Worm (Caenorhabditis elegans) whole organism, L4/young adult: Measurements from ENCODE around the gene folt-1.

Experiments
- W03F9.2 ChIP-seq: fragments of 150-350 bp; optimal IDR thresholded peaks from 2 replicates; lab custom pipeline; 2014; ENCODE audit warnings: missing biosample characterization, missing genetic modification characterization
- dao-5 ChIP-seq: sonication (generic microtip); optimal IDR thresholded peaks from 2 replicates; lab custom pipeline; 2016; ENCODE audit warnings: missing genotype, missing genetic modification characterization, moderate library complexity, missing compliant biosample characterization
- him-1 ChIP-seq: sonication (generic microtip); optimal IDR thresholded peaks from 2 replicates; lab custom pipeline; 2016; ENCODE audit warnings: missing genotype, missing genetic modification reagents, missing genetic modification characterization, missing compliant biosample characterization

ce11 chrV:11149405-11149804, 8.1 kb downstream of the folt-1 start, which contains the start of gene T19C4.1:
- TF ChIP-seq W03F9.2 (tag; lab: Kevin White, UChicago) (no peak), him-1 (no peak), dao-5 (tag; lab: Kevin White, UChicago) (no peak)
